Fruit fly (Drosophila melanogaster) whole organism, embryonic: ENCODE results near the gene Sirup.
A peak's percentile ranks its signal among the peaks of the same experiment; 100 is the strongest.

ENCODE experiments used
- Adf1 ChIP-seq: fragments of 200-800 bp; sonication (Bioruptor generic); IDR thresholded peaks from 2 replicates; pipeline ENCODE4 v1.3.6; 2022; ENCODE audit warnings: missing biosample characterization, missing genetic modification characterization
- Bteb2 ChIP-seq: fragments of 200-800 bp; sonication (Bioruptor generic); optimal IDR thresholded peaks from 2 replicates; lab custom pipeline; 2016; ENCODE audit warnings: missing biosample characterization, missing genetic modification characterization
- CG10462 ChIP-seq: fragments of 200-800 bp; sonication (Bioruptor generic); optimal IDR thresholded peaks from 2 replicates; lab custom pipeline; 2016; ENCODE audit warnings: missing biosample characterization, missing genetic modification characterization
- CG12769 ChIP-seq: fragments of 200-800 bp; sonication (Bioruptor generic); optimal IDR thresholded peaks from 2 replicates; lab custom pipeline; 2019; ENCODE audit warnings: missing biosample characterization, mild to moderate bottlenecking, missing genetic modification characterization, moderate library complexity
- CG14860 ChIP-seq: fragments of 200-800 bp; sonication (Bioruptor generic); IDR thresholded peaks from 3 replicates; pipeline ENCODE4 v1.3.6; 2022; ENCODE audit warnings: missing biosample characterization, missing genetic modification characterization; ENCODE audit not compliant: partially characterized antibody
- CG15479 ChIP-seq: fragments of 200-800 bp; sonication (Bioruptor generic); optimal IDR thresholded peaks from 3 replicates; lab custom pipeline; 2019; ENCODE audit warnings: missing biosample characterization, mild to moderate bottlenecking, missing genetic modification characterization, moderate library complexity
- CG1602 ChIP-seq: fragments of 200-800 bp; sonication (Bioruptor generic); optimal IDR thresholded peaks from 3 replicates; lab custom pipeline; 2016; ENCODE audit warnings: missing biosample characterization, missing genetic modification characterization
- CG17802 ChIP-seq: fragments of 200-800 bp; sonication (Bioruptor generic); optimal IDR thresholded peaks from 2 replicates; lab custom pipeline; 2018; ENCODE audit warnings: missing biosample characterization, mild to moderate bottlenecking, missing genetic modification characterization, moderate library complexity
- CG18599 ChIP-seq: fragments of 200-800 bp; sonication (Bioruptor generic); optimal IDR thresholded peaks from 3 replicates; lab custom pipeline; 2017; ENCODE audit warnings: missing biosample characterization, missing genetic modification characterization, mild to moderate bottlenecking, moderate library complexity, missing genetic modification reagents
- CG3281 ChIP-seq: fragments of 200-800 bp; sonication (Bioruptor generic); optimal IDR thresholded peaks from 3 replicates; lab custom pipeline; 2017; ENCODE audit warnings: missing biosample characterization, mild to moderate bottlenecking, missing genetic modification characterization
- CG34224 ChIP-seq: fragments of 200-800 bp; sonication (Bioruptor generic); IDR thresholded peaks from 3 replicates; pipeline ENCODE4 v1.3.6; 2022; ENCODE audit warnings: missing biosample characterization, missing genetic modification characterization; ENCODE audit not compliant: partially characterized antibody
- CG34376 ChIP-seq: fragments of 200-800 bp; sonication (Bioruptor generic); optimal IDR thresholded peaks from 2 replicates; lab custom pipeline; 2018; ENCODE audit warnings: missing biosample characterization, mild to moderate bottlenecking, missing genetic modification characterization
- CG4854 ChIP-seq: fragments of 200-800 bp; sonication (Bioruptor generic); optimal IDR thresholded peaks from 2 replicates; lab custom pipeline; 2016; ENCODE audit warnings: missing biosample characterization, missing genetic modification characterization, inconsistent platforms
- CG6654 ChIP-seq: fragments of 200-800 bp; sonication (Bioruptor generic); optimal IDR thresholded peaks from 2 replicates; lab custom pipeline; 2017; ENCODE audit warnings: missing biosample characterization, mild to moderate bottlenecking, missing genetic modification characterization
- CG6765 ChIP-seq: fragments of 200-800 bp; sonication (Bioruptor generic); optimal IDR thresholded peaks from 3 replicates; lab custom pipeline; 2017; ENCODE audit warnings: missing biosample characterization, mild to moderate bottlenecking, missing genetic modification characterization
- CG7963 ChIP-seq: fragments of 200-800 bp; sonication (Bioruptor generic); IDR thresholded peaks from 3 replicates; pipeline ENCODE4 v1.3.6; 2022; ENCODE audit warnings: missing biosample characterization, missing genetic modification characterization; ENCODE audit not compliant: partially characterized antibody
- CoRest ChIP-seq: fragments of 200-800 bp; sonication (Bioruptor generic); optimal IDR thresholded peaks from 3 replicates; lab custom pipeline; 2018; ENCODE audit warnings: missing biosample characterization, mild to moderate bottlenecking, missing genetic modification characterization, moderate library complexity
- D19B ChIP-seq: fragments of 200-800 bp; sonication (Bioruptor generic); optimal IDR thresholded peaks from 2 replicates; lab custom pipeline; 2017; ENCODE audit warnings: missing biosample characterization, mild to moderate bottlenecking, missing genetic modification characterization
- Gsc ChIP-seq: fragments of 200-800 bp; sonication (Bioruptor generic); IDR thresholded peaks from 2 replicates; pipeline ENCODE4 v1.3.6; 2022; ENCODE audit warnings: missing biosample characterization, missing genetic modification characterization
- Hsf ChIP-seq: fragments of 200-800 bp; sonication (Bioruptor generic); optimal IDR thresholded peaks from 3 replicates; lab custom pipeline; 2016; ENCODE audit warnings: missing biosample characterization, missing genetic modification characterization
- Jarid2 ChIP-seq: fragments of 200-800 bp; sonication (Bioruptor generic); optimal IDR thresholded peaks from 3 replicates; lab custom pipeline; 2017; ENCODE audit warnings: mild to moderate bottlenecking, missing biosample characterization, missing genetic modification reagents, missing genetic modification characterization
- Myb ChIP-seq: fragments of 200-800 bp; sonication (Bioruptor generic); optimal IDR thresholded peaks from 2 replicates; lab custom pipeline; 2016; ENCODE audit warnings: missing biosample characterization, missing genetic modification characterization
- Scr ChIP-seq: fragments of 200-800 bp; sonication (Bioruptor generic); IDR thresholded peaks from 2 replicates; pipeline ENCODE4 v1.3.6; 2022; ENCODE audit warnings: missing biosample characterization, missing genetic modification characterization; ENCODE audit not compliant: partially characterized antibody
- Sox100B ChIP-seq: fragments of 200-800 bp; sonication (Bioruptor generic); optimal IDR thresholded peaks from 3 replicates; lab custom pipeline; 2018; ENCODE audit warnings: missing biosample characterization, mild to moderate bottlenecking, missing genetic modification characterization
- Spps ChIP-seq: fragments of 200-800 bp; sonication (Bioruptor generic); optimal IDR thresholded peaks from 2 replicates; lab custom pipeline; 2018; ENCODE audit warnings: missing biosample characterization, mild to moderate bottlenecking, missing genetic modification characterization
- ara ChIP-seq: fragments of 200-800 bp; sonication (Bioruptor generic); IDR thresholded peaks from 2 replicates; pipeline ENCODE4 v1.3.6; 2022; ENCODE audit warnings: missing biosample characterization, missing genetic modification characterization
- btn ChIP-seq: fragments of 200-800 bp; sonication (Bioruptor generic); optimal IDR thresholded peaks from 2 replicates; lab custom pipeline; 2016; ENCODE audit warnings: missing biosample characterization, missing genetic modification characterization
- cwo ChIP-seq: fragments of 200-800 bp; sonication (Bioruptor generic); optimal IDR thresholded peaks from 3 replicates; lab custom pipeline; 2017; ENCODE audit warnings: missing biosample characterization, missing genetic modification characterization, mild to moderate bottlenecking, moderate library complexity, missing genetic modification reagents
- exex ChIP-seq: fragments of 200-800 bp; sonication (Bioruptor generic); optimal IDR thresholded peaks from 4 replicates; lab custom pipeline; 2018; ENCODE audit warnings: missing biosample characterization, mild to moderate bottlenecking, missing genetic modification characterization, moderate library complexity
- ftz-f1 ChIP-seq: fragments of 200-800 bp; sonication (Bioruptor generic); optimal IDR thresholded peaks from 2 replicates; lab custom pipeline; 2016; ENCODE audit warnings: missing biosample characterization, missing genetic modification characterization
- gfzf ChIP-seq: fragments of 200-800 bp; sonication (Bioruptor generic); optimal IDR thresholded peaks from 2 replicates; lab custom pipeline; 2016; ENCODE audit warnings: missing biosample characterization, mild to moderate bottlenecking, missing genetic modification characterization, moderate library complexity
- hkb ChIP-seq, 2 experiments: fragments of 200-800 bp in 1 of 2; fragments of >200 bp in 1 of 2; sonication (Bioruptor generic) in 1 of 2; IDR thresholded peaks in 1 of 2; optimal IDR thresholded peaks in 1 of 2; 2 replicates each; pipeline versions ENCODE4 v1.3.6 to Lab custom; 2017 to 2022; ENCODE audit warnings: missing biosample characterization in 1 of 2, missing genetic modification characterization in 1 of 2
- jumu ChIP-seq: fragments of 200-800 bp; sonication (Bioruptor generic); optimal IDR thresholded peaks from 3 replicates; lab custom pipeline; 2016; ENCODE audit warnings: missing biosample characterization, missing genetic modification characterization
- lmd ChIP-seq: fragments of 200-800 bp; sonication (Bioruptor generic); IDR thresholded peaks from 2 replicates; pipeline ENCODE4 v1.3.6; 2022; ENCODE audit warnings: missing biosample characterization, missing genetic modification characterization
- maf-S ChIP-seq: fragments of 200-800 bp; sonication (Bioruptor generic); optimal IDR thresholded peaks from 2 replicates; lab custom pipeline; 2016; ENCODE audit warnings: missing biosample characterization, missing genetic modification characterization
- nom ChIP-seq: fragments of 200-800 bp; sonication (Bioruptor generic); optimal IDR thresholded peaks from 2 replicates; lab custom pipeline; 2017; ENCODE audit warnings: missing biosample characterization, missing genetic modification characterization, mild to moderate bottlenecking, moderate library complexity, missing genetic modification reagents
- pan ChIP-seq, 4 experiments: fragments of >200 bp in 3 of 4; fragments of 200-800 bp in 1 of 4; sonication (Bioruptor generic) in 1 of 4; optimal IDR thresholded peaks in 3 of 4; IDR thresholded peaks in 1 of 4; 2 replicates each; pipeline versions ENCODE4 v1.3.6 to Lab custom; 2017 to 2022; ENCODE audit warnings: missing biosample characterization in 2 of 4, missing genetic modification characterization in 2 of 4, mixed read lengths in 1 of 4
- seq ChIP-seq: fragments of 200-800 bp; sonication (Bioruptor generic); IDR thresholded peaks from 2 replicates; pipeline ENCODE4 v1.3.6; 2022; ENCODE audit warnings: missing biosample characterization, missing genetic modification characterization
- sim ChIP-seq: fragments of 200-800 bp; sonication (Bioruptor generic); IDR thresholded peaks from 2 replicates; pipeline ENCODE4 v1.3.6; 2022; ENCODE audit warnings: missing biosample characterization, missing genetic modification characterization
- sisA ChIP-seq: fragments of 200-800 bp; sonication (Bioruptor generic); IDR thresholded peaks from 2 replicates; pipeline ENCODE4 v1.3.6; 2022; ENCODE audit warnings: missing biosample characterization, missing genetic modification characterization
- stwl ChIP-seq: fragments of 200-800 bp; sonication (Bioruptor generic); optimal IDR thresholded peaks from 3 replicates; lab custom pipeline; 2018; ENCODE audit warnings: missing biosample characterization, mild to moderate bottlenecking, missing genetic modification characterization, moderate library complexity
- trem ChIP-seq: fragments of 200-800 bp; optimal IDR thresholded peaks from 3 replicates; lab custom pipeline; 2019; ENCODE audit warnings: missing biosample characterization, mild to moderate bottlenecking, missing genetic modification characterization, moderate library complexity
- ttk ChIP-seq: fragments of 200-800 bp; sonication (Bioruptor generic); IDR thresholded peaks from 2 replicates; pipeline ENCODE4 v2.1.2; 2022; ENCODE audit warnings: missing biosample characterization, missing genetic modification characterization
- zfh1 ChIP-seq: fragments of 200-800 bp; sonication (Bioruptor generic); IDR thresholded peaks from 3 replicates; pipeline ENCODE4 v1.3.6; 2022; ENCODE audit warnings: missing biosample characterization, missing genetic modification characterization

The Sirup gene

dm6 chr2L:8009283-8010211, 10.9 kb downstream of the Sirup start, which contains the start of gene CG12560 (continued):
- TF ChIP-seq Jarid2 (GFP tag; lab: Kevin White, UChicago) (peak; percentile 81), D19B (GFP tag; lab: Kevin White, UChicago) (peak; percentile 70), sim (GFP tag; lab: Robert Waterston, UW) (0 out of 2 replicates have a peak, but pooled peaks have one; percentile 23), trem (tag; lab: Kevin White, UChicago) (no peak), seq (GFP tag; lab: Robert Waterston, UW) (0 out of 2 replicates have a peak, but pooled peaks have one; percentile 7), CG15479 (no peak), ftz-f1 (GFP tag; lab: Kevin White, UChicago) (peak; percentile 80), Bteb2 (GFP tag; lab: Kevin White, UChicago) (no peak), Sox100B (GFP tag; lab: Kevin White, UChicago) (peak; percentile 19), CG34224 (no peak), CG6654 (no peak), CG18599 (peak; percentile 30), ara (GFP tag; lab: Robert Waterston, UW) (no peak), cwo (GFP tag; lab: Kevin White, UChicago) (no peak), exex (tag; lab: Kevin White, UChicago) (peak; percentile 42), zfh1 (GFP tag; lab: Robert Waterston, UW) (0 out of 3 replicates have a peak, but pooled peaks have one; percentile 14), CG14860 (GFP tag; lab: Robert Waterston, UW) (no peak), jumu (GFP tag; lab: Kevin White, UChicago) (no peak), btn (no peak), CG34376 (GFP tag; lab: Kevin White, UChicago) (peak; percentile 45), CG10462 (GFP tag; lab: Kevin White, UChicago) (no peak), CG4854 (no peak)

dm6 chr2L:8010602-8011455, 12.2 kb downstream of the Sirup start, which contains the start of the genes Glyat and Tg:
Glyat (minus strand) TSS chr2L:8010652.
Tg (plus strand) TSS chr2L:8011405.
- no peak for TF ChIP-seq nom (GFP tag; lab: Kevin White, UChicago)
- no peak for TF ChIP-seq sisA (GFP tag; lab: Robert Waterston, UW)
- no peak for TF ChIP-seq stwl (tag; lab: Kevin White, UChicago)
- peak; percentile 21; the same call in 1 of the 2 replicates for TF ChIP-seq lmd (GFP tag; lab: Robert Waterston, UW)
- TF ChIP-seq CG6765, result no peak
- TF ChIP-seq Scr (GFP tag; lab: Robert Waterston, UW), result peak; percentile 51
- no peak for TF ChIP-seq pan (optimal IDR thresholded peaks at IDR 0.05; lab: Kevin White, UChicago)
- TF ChIP-seq pan (GFP tag; optimal IDR thresholded peaks at IDR 0.05 in 1 of 2, IDR thresholded peaks at IDR 0.05 in 1 of 2), result peak in 1 of 2 experiments; percentile 30
- TF ChIP-seq hkb (optimal IDR thresholded peaks at IDR 0.05; lab: Kevin White, UChicago), result no peak
- TF ChIP-seq hkb (GFP tag; IDR thresholded peaks at IDR 0.05; lab: Robert Waterston, UW), result 0 out of 2 replicates have a peak, but pooled peaks have one; percentile 36
- TF ChIP-seq Myb (GFP tag; lab: Kevin White, UChicago), result peak; percentile 70
- no peak for TF ChIP-seq Adf1 (GFP tag; lab: Robert Waterston, UW)
- TF ChIP-seq maf-S (GFP tag; lab: Kevin White, UChicago), result no peak
- peak; percentile 5; the same call in 1 of the 2 replicates for TF ChIP-seq ttk (GFP tag; lab: Robert Waterston, UW)
- TF ChIP-seq CG3281, result peak; percentile 29
- TF ChIP-seq Spps, result no peak
- TF ChIP-seq CG12769 (tag; lab: Kevin White, UChicago), result peak; percentile 12
- no peak for TF ChIP-seq Gsc (GFP tag; lab: Robert Waterston, UW)
- TF ChIP-seq CoRest (tag; lab: Kevin White, UChicago), result peak; percentile 39
- no peak for TF ChIP-seq btn
- TF ChIP-seq CG7963 (GFP tag; lab: Robert Waterston, UW), result 0 out of 3 replicates have a peak, but pooled peaks have one; percentile 43
- TF ChIP-seq gfzf (GFP tag; lab: Kevin White, UChicago), result peak; percentile 54
- TF ChIP-seq CG17802 (tag; lab: Kevin White, UChicago), result no peak
- no peak for TF ChIP-seq Hsf (GFP tag; lab: Kevin White, UChicago)
- TF ChIP-seq ftz-f1 (GFP tag; lab: Kevin White, UChicago), result peak; percentile 2
- no peak for TF ChIP-seq CG1602
